Fruit fly (Drosophila melanogaster) whole organism, wandering third instar larva: ENCODE results near the gene CG14258.

ENCODE experiments used
- Abd-B ChIP-seq: fragments of >200 bp; optimal IDR thresholded peaks from 2 replicates; lab custom pipeline; 2017; ENCODE audit warnings: missing biosample characterization, missing genetic modification characterization
- Dfd ChIP-seq: fragments of >200 bp; optimal IDR thresholded peaks from 2 replicates; lab custom pipeline; 2017; ENCODE audit warnings: missing biosample characterization, missing genetic modification characterization
- HLH106 ChIP-seq: fragments of 200-800 bp; optimal IDR thresholded peaks from 3 replicates; lab custom pipeline; 2019; ENCODE audit warnings: missing biosample characterization, mild to moderate bottlenecking, missing genetic modification characterization, moderate library complexity
- dsf ChIP-seq: sonication (Bioruptor generic); optimal IDR thresholded peaks from 2 replicates; lab custom pipeline; 2016; ENCODE audit warnings: missing biosample characterization, missing genetic modification characterization, borderline replicate concordance
- foxo ChIP-seq, 2 experiments: fragments of 200-800 bp; sonication (Bioruptor generic); optimal IDR thresholded peaks; 2 replicates in 1 of 2; 3 replicates in 1 of 2; lab custom pipeline; 2016 to 2017; ENCODE audit warnings: missing biosample characterization in 2 of 2, missing genetic modification characterization in 2 of 2
- fru ChIP-seq: fragments of 200-800 bp; sonication (Bioruptor generic); optimal IDR thresholded peaks from 3 replicates; lab custom pipeline; 2016; ENCODE audit warnings: missing biosample characterization, mild to moderate bottlenecking, missing genetic modification characterization
- h ChIP-seq: fragments of 200-800 bp; sonication (Bioruptor generic); optimal IDR thresholded peaks from 3 replicates; lab custom pipeline; 2016; ENCODE audit warnings: missing biosample characterization, mild to moderate bottlenecking, missing genetic modification characterization
- psq ChIP-seq: fragments of 200-800 bp; sonication (Bioruptor generic); optimal IDR thresholded peaks from 3 replicates; lab custom pipeline; 2017; ENCODE audit warnings: missing biosample characterization, mild to moderate bottlenecking, missing genetic modification characterization, moderate library complexity
- rgr ChIP-seq: fragments of 200-800 bp; sonication (Bioruptor generic); optimal IDR thresholded peaks from 3 replicates; lab custom pipeline; 2016; ENCODE audit warnings: missing biosample characterization, mild to moderate bottlenecking, missing genetic modification characterization
- sv ChIP-seq: fragments of 200-800 bp; sonication (Bioruptor generic); optimal IDR thresholded peaks from 3 replicates; lab custom pipeline; 2016; ENCODE audit warnings: missing biosample characterization, missing genetic modification characterization

DNA sequence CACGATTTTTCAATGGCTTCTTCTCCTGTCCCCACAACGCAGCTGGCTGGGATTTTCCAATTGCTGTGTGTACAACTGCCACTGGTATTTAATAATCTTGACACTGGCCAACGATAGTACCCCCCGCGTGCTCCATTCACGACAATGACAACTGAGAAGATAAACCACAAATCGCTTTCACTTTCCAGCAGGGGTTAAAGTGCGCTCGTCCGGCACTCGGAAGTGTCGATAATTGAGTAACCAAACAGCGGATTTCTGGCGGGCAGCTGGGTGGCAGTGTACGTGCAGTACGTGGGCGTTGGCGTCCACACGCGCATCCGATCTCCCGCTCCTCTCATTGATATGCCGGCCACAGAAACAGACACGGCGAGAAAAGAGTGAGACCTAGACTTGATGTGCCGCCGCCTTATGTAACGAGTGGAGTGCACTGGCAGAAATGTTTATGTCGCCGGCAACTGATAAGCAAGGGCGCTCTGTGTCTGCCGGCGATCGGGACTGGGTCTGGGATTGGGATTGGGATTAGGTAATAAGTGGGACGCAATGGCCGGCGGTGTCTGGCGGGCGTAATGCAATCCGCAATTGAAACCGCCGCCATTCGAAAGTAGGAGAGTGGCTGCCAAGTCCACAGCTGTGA lies 41.9 kb downstream of the CG14258 start:
- TF ChIP-seq fru (GFP tag; lab: Kevin White, UChicago) (no peak), HLH106 (no peak), rgr (GFP tag; lab: Kevin White, UChicago) (no peak), psq (GFP tag; lab: Kevin White, UChicago) (no peak), Abd-B (GFP tag; lab: Kevin White, UChicago) (no peak), dsf (GFP tag; lab: Kevin White, UChicago) (no peak), foxo (GFP tag; optimal IDR thresholded peaks at IDR 0.05; lab: Kevin White, UChicago) (no peak), h (GFP tag; lab: Kevin White, UChicago) (no peak), sv (GFP tag; lab: Kevin White, UChicago) (no peak), Dfd (GFP tag; lab: Kevin White, UChicago) (no peak)
